Fruit fly (Drosophila melanogaster): ENCODE results near the gene CG14543.

The CG14543 gene

DNA sequence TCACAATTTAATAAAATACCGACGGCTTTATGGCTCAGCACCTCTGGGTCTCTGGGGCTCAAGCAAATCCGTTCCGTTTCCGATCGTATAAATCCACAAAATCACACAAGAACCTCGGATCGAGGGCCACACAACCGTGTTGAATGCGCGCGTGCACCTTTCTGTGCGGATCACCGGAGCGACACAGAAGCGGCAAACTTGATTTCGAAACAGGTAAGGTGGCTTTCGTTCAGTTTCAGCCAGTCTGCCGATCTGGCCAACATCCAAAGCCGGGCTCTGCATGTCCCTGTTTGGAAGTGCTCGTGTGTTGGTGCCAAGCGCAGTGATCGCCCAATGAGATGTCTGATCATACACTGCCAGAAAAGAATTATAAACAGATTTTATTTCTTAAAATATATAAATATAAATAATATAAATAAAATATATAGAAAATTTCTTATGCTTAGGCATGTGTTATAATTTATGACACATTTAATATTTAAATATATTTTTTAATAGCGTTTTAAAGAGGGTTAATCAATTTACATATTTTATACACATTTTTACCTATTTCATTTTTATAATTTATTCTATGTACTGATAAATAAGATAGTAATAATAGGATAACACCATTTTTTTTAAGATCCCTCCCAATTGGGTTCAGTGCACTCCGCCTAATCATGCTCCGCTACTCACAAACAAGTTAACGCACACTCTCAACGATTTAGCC is 42.2 kb downstream of the CG14543 start, which contains the start of gene dysf (continued):
- peak; percentile 18; the same call in 1 of the 2 replicates for TF ChIP-seq CG11085 (GFP tag; IDR thresholded peaks at IDR 0.05)
- TF ChIP-seq Hand (GFP tag; optimal IDR thresholded peaks at IDR 0.05): no peak
- TF ChIP-seq gro (GFP tag; optimal IDR thresholded peaks at IDR 0.05): no peak
- TF ChIP-seq insv (GFP tag; optimal IDR thresholded peaks at IDR 0.05): no peak
- TF ChIP-seq CG16813 (GFP tag; IDR thresholded peaks at IDR 0.05; ENCODE audit: partially characterized antibody): no peak
- no peak for TF ChIP-seq CG4730 (GFP tag; IDR thresholded peaks at IDR 0.05)
- peak; percentile 34 for TF ChIP-seq CG6254 (GFP tag; optimal IDR thresholded peaks at IDR 0.05)
- no peak for TF ChIP-seq hth (optimal IDR thresholded peaks at IDR 0.05)
- TF ChIP-seq CG9727 (GFP tag; optimal IDR thresholded peaks at IDR 0.05): peak; percentile 88
- TF ChIP-seq onecut (GFP tag; IDR thresholded peaks at IDR 0.05): no peak
- TF ChIP-seq Eip74EF (GFP tag; optimal IDR thresholded peaks at IDR 0.05): peak in 1 of 2 experiments; percentile 45
- TF ChIP-seq z (GFP tag; IDR thresholded peaks at IDR 0.05): no peak
- no peak for TF ChIP-seq bigmax (GFP tag; optimal IDR thresholded peaks at IDR 0.05)
- no peak for TF ChIP-seq usp (GFP tag; optimal IDR thresholded peaks at IDR 0.05)
- no peak for TF ChIP-seq tna (GFP tag; IDR thresholded peaks at IDR 0.05; ENCODE audit: partially characterized antibody)
- peak; percentile 85 for TF ChIP-seq nmo (GFP tag; optimal IDR thresholded peaks at IDR 0.05)
- no peak for TF ChIP-seq lilli (GFP tag; optimal IDR thresholded peaks at IDR 0.05)
- TF ChIP-seq CG10209 (GFP tag; optimal IDR thresholded peaks at IDR 0.05): peak; percentile 72
- no peak for TF ChIP-seq corto (GFP tag; optimal IDR thresholded peaks at IDR 0.05)
- peak; percentile 35 for TF ChIP-seq CG8281 (tag; optimal IDR thresholded peaks at IDR 0.05)
- no peak for TF ChIP-seq Ets97D (GFP tag; optimal IDR thresholded peaks at IDR 0.05)
- peak; percentile 40 for TF ChIP-seq CG10654 (GFP tag; optimal IDR thresholded peaks at IDR 0.05)
- TF ChIP-seq ham (GFP tag; IDR thresholded peaks at IDR 0.05): no peak
- TF ChIP-seq ato (GFP tag; IDR thresholded peaks at IDR 0.05; ENCODE audit: partially characterized antibody): no peak
- peak; percentile 77 for TF ChIP-seq CG12391 (tag; optimal IDR thresholded peaks at IDR 0.05)
- TF ChIP-seq CG7987 (GFP tag; optimal IDR thresholded peaks at IDR 0.05): no peak
- TF ChIP-seq Bteb2 (GFP tag; optimal IDR thresholded peaks at IDR 0.05): no peak
- TF ChIP-seq unc-4 (GFP tag; IDR thresholded peaks at IDR 0.05; ENCODE audit: partially characterized antibody): no peak
- TF ChIP-seq CG2875 (GFP tag; optimal IDR thresholded peaks at IDR 0.05): peak; percentile 51
- no peak for TF ChIP-seq CG8944 (GFP tag; optimal IDR thresholded peaks at IDR 0.05)
- 0 out of 2 replicates have a peak, but pooled peaks have one; percentile 25 for TF ChIP-seq sob (GFP tag; IDR thresholded peaks at IDR 0.05)
- TF ChIP-seq CG6654 (GFP tag; optimal IDR thresholded peaks at IDR 0.05): peak; percentile 12
- no peak for TF ChIP-seq shn (GFP tag; optimal IDR thresholded peaks at IDR 0.05)
- TF ChIP-seq CG15073 (GFP tag; optimal IDR thresholded peaks at IDR 0.05): no peak
- peak; percentile 55 for TF ChIP-seq CG1233 (GFP tag; optimal IDR thresholded peaks at IDR 0.05)
- TF ChIP-seq tx (GFP tag; optimal IDR thresholded peaks at IDR 0.05): no peak
- peak; percentile 86 for TF ChIP-seq CG11504 (tag; optimal IDR thresholded peaks at IDR 0.05)
- peak; percentile 76 for TF ChIP-seq Oli (tag; optimal IDR thresholded peaks at IDR 0.05)
- TF ChIP-seq CG15601 (tag; optimal IDR thresholded peaks at IDR 0.05): peak; percentile 68
- TF ChIP-seq CG11456 (GFP tag; IDR thresholded peaks at IDR 0.05): no peak
- no peak for TF ChIP-seq kay (GFP tag; optimal IDR thresholded peaks at IDR 0.05)
- TF ChIP-seq CG8089 (GFP tag; optimal IDR thresholded peaks at IDR 0.05): no peak
- no peak for TF ChIP-seq CG2199 (GFP tag; IDR thresholded peaks at IDR 0.05)
- TF ChIP-seq CG15479 (GFP tag; optimal IDR thresholded peaks at IDR 0.05): no peak
- no peak for TF ChIP-seq CG6175 (GFP tag; IDR thresholded peaks at IDR 0.05)
- no peak for TF ChIP-seq Pdp1 (GFP tag; optimal IDR thresholded peaks at IDR 0.05)
- no peak for TF ChIP-seq stwl (tag; optimal IDR thresholded peaks at IDR 0.05)
- no peak for TF ChIP-seq Awh (GFP tag; IDR thresholded peaks at IDR 0.05)
- no peak for TF ChIP-seq wek (GFP tag; optimal IDR thresholded peaks at IDR 0.05)
